Worm (Caenorhabditis elegans) whole organism, L1 larva: ENCODE measurements around the gene fbxc-7.

ENCODE experiments used
- aly-2 ChIP-seq: fragments of 150-350 bp; optimal IDR thresholded peaks from 2 replicates; lab custom pipeline; 2014; ENCODE audit warnings: missing biosample characterization, missing genetic modification characterization
- fkh-4 ChIP-seq: sonication (generic microtip); optimal IDR thresholded peaks from 2 replicates; lab custom pipeline; 2016; ENCODE audit warnings: missing compliant biosample characterization, missing genetic modification characterization, borderline replicate concordance
- nhr-12 ChIP-seq: sonication (generic microtip); optimal IDR thresholded peaks from 2 replicates; lab custom pipeline; 2017; ENCODE audit warnings: missing biosample characterization, missing genetic modification characterization
- nhr-20 ChIP-seq: sonication (generic microtip); optimal IDR thresholded peaks from 2 replicates; lab custom pipeline; 2016; ENCODE audit warnings: mild to moderate bottlenecking, missing genetic modification characterization, missing compliant biosample characterization
- nhr-237 ChIP-seq: fragments of 150-350 bp; optimal IDR thresholded peaks from 2 replicates; lab custom pipeline; 2014; ENCODE audit warnings: missing biosample characterization, missing genetic modification characterization
- pax-3 ChIP-seq: fragments of 200-800 bp; sonication (Bioruptor generic); optimal IDR thresholded peaks from 2 replicates; lab custom pipeline; 2018; ENCODE audit warnings: mild to moderate bottlenecking, missing genetic modification characterization, moderate library complexity, missing compliant biosample characterization
- swsn-7 ChIP-seq: sonication (generic microtip); optimal IDR thresholded peaks from 2 replicates; lab custom pipeline; 2016; ENCODE audit warnings: missing genetic modification characterization, missing compliant biosample characterization
- unc-62 ChIP-seq: fragments of 150-350 bp; optimal IDR thresholded peaks from 2 replicates; lab custom pipeline; 2014; ENCODE audit warnings: missing biosample characterization, missing genetic modification reagents, missing genetic modification characterization

DNA sequence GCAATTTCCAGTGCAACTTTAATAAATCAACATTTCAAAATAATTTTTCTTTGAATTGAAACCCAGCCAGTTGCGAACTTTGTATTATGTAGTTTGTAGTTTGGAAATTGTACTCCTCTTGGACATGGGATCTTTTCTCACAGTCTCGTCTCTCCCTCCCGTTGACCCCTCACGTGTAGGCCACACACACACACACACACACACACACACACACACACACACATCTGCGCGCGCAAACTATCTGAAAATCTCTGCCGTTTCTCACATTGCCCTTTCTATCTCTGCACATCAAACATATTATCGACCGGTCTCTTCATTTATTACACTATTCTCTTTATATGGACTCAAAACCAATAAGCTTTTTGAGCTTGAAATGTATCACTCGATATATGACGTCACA lies 13.9 kb upstream of the fbxc-7 start, which contains the start of gene fbxc-36:
- TF ChIP-seq unc-62 (no peak), fkh-4 (tag; lab: Kevin White, UChicago) (no peak), nhr-20 (tag; lab: Kevin White, UChicago) (no peak), nhr-12 (tag; lab: Kevin White, UChicago) (no peak), pax-3 (no peak), swsn-7 (tag; lab: Kevin White, UChicago) (no peak), aly-2 (tag; lab: Kevin White, UChicago) (no peak), nhr-237 (no peak)
